Fruit fly (Drosophila melanogaster) whole organism, wandering third instar larva: Measurements from ENCODE around the gene sxe2.

ENCODE experiments used
- CG9705 ChIP-seq: fragments of 200-800 bp; sonication (Bioruptor generic); optimal IDR thresholded peaks from 2 replicates; lab custom pipeline; 2018; ENCODE audit warnings: missing biosample characterization, mild to moderate bottlenecking, missing genetic modification characterization
- CrebA ChIP-seq: fragments of 200-800 bp; sonication (Bioruptor generic); optimal IDR thresholded peaks from 2 replicates; lab custom pipeline; 2016; ENCODE audit warnings: missing biosample characterization, mild to moderate bottlenecking, missing genetic modification characterization, borderline replicate concordance
- Dfd ChIP-seq: fragments of >200 bp; optimal IDR thresholded peaks from 2 replicates; lab custom pipeline; 2017; ENCODE audit warnings: missing biosample characterization, missing genetic modification characterization
- Jra ChIP-seq: sonication (Bioruptor generic); optimal IDR thresholded peaks from 2 replicates; lab custom pipeline; 2016; ENCODE audit warnings: missing biosample characterization, missing genetic modification characterization
- Myc ChIP-seq: fragments of >200 bp; optimal IDR thresholded peaks from 2 replicates; lab custom pipeline; 2017
- Sp1 ChIP-seq: fragments of 200-800 bp; sonication (Bioruptor generic); optimal IDR thresholded peaks from 3 replicates; lab custom pipeline; 2019; ENCODE audit warnings: missing biosample characterization, mild to moderate bottlenecking, missing genetic modification characterization, moderate library complexity
- br ChIP-seq: fragments of 200-800 bp; sonication (Bioruptor generic); optimal IDR thresholded peaks from 2 replicates; lab custom pipeline; 2016; ENCODE audit warnings: missing biosample characterization, missing genetic modification characterization
- dl ChIP-seq, 2 experiments: fragments of 175-275, 200-275 bp in 1 of 2; fragments of 200-275 bp in 1 of 2; sonication (Bioruptor generic); optimal IDR thresholded peaks; lab custom pipeline; 2018; ENCODE audit warnings: mild to moderate bottlenecking in 2 of 2, missing biosample characterization in 2 of 2, missing genetic modification characterization in 2 of 2, moderate library complexity in 2 of 2; ENCODE audit not compliant: partially characterized antibody in 2 of 2, insufficient read depth in 1 of 2
- dmrt93B ChIP-seq: fragments of 200-800 bp; sonication (Bioruptor generic); optimal IDR thresholded peaks from 2 replicates; lab custom pipeline; 2018; ENCODE audit warnings: missing biosample characterization, mild to moderate bottlenecking, missing genetic modification characterization
- psq ChIP-seq: fragments of 200-800 bp; sonication (Bioruptor generic); optimal IDR thresholded peaks from 3 replicates; lab custom pipeline; 2017; ENCODE audit warnings: missing biosample characterization, mild to moderate bottlenecking, missing genetic modification characterization, moderate library complexity
- rgr ChIP-seq: fragments of 200-800 bp; sonication (Bioruptor generic); optimal IDR thresholded peaks from 3 replicates; lab custom pipeline; 2016; ENCODE audit warnings: missing biosample characterization, mild to moderate bottlenecking, missing genetic modification characterization
- sage ChIP-seq: fragments of 200-800 bp; sonication (Bioruptor generic); optimal IDR thresholded peaks from 2 replicates; lab custom pipeline; 2016; ENCODE audit warnings: missing biosample characterization, mild to moderate bottlenecking, missing genetic modification characterization
- usp ChIP-seq: fragments of >200 bp; optimal IDR thresholded peaks from 2 replicates; lab custom pipeline; 2017; ENCODE audit warnings: missing biosample characterization, missing genetic modification characterization

dm6 chr3R:16034186-16034585, 49.5 kb upstream of the sxe2 start:
- TF ChIP-seq dl (GFP tag; optimal IDR thresholded peaks at IDR 0.05; lab: Kevin White, UChicago; ENCODE audit: insufficient read depth in 1 of 2, partially characterized antibody in 2 of 2) (no peak), Jra (GFP tag; lab: Kevin White, UChicago) (no peak), psq (no peak), br (no peak), CG9705 (GFP tag; lab: Kevin White, UChicago) (no peak), Dfd (GFP tag; lab: Kevin White, UChicago) (no peak), CrebA (GFP tag; lab: Kevin White, UChicago) (no peak), Sp1 (GFP tag; lab: Kevin White, UChicago) (no peak), Myc (lab: Kevin White, UChicago) (no peak), rgr (GFP tag; lab: Kevin White, UChicago) (no peak), sage (GFP tag; lab: Kevin White, UChicago) (no peak), dmrt93B (GFP tag; lab: Kevin White, UChicago) (no peak), usp (no peak)
